Fruit fly (Drosophila melanogaster) whole organism, embryonic: ENCODE data around the gene smid.

ENCODE experiments used
- Aef1 ChIP-seq: fragments of 200-800 bp; sonication (Bioruptor generic); IDR thresholded peaks from 3 replicates; pipeline ENCODE4 v1.3.6; 2022; ENCODE audit warnings: missing biosample characterization, missing genetic modification characterization
- Atf3 ChIP-seq: fragments of 200-800 bp; sonication (Bioruptor generic); optimal IDR thresholded peaks from 3 replicates; lab custom pipeline; 2016; ENCODE audit warnings: missing biosample characterization, missing genetic modification characterization
- Atf6 ChIP-seq: fragments of 200-800 bp; sonication (Bioruptor generic); IDR thresholded peaks from 2 replicates; pipeline ENCODE4 v1.3.6; 2022; ENCODE audit warnings: missing biosample characterization, missing genetic modification characterization
- B-H2 ChIP-seq: fragments of 200-800 bp; sonication (Bioruptor generic); optimal IDR thresholded peaks from 2 replicates; lab custom pipeline; 2018; ENCODE audit warnings: missing biosample characterization, mild to moderate bottlenecking, missing genetic modification characterization
- CG11504 ChIP-seq: fragments of 200-800 bp; sonication (Bioruptor generic); optimal IDR thresholded peaks from 3 replicates; lab custom pipeline; 2019; ENCODE audit warnings: missing biosample characterization, mild to moderate bottlenecking, missing genetic modification characterization, moderate library complexity
- CG11695 ChIP-seq: fragments of 200-800 bp; sonication (Bioruptor generic); IDR thresholded peaks from 3 replicates; pipeline ENCODE4 v1.3.6; 2022; ENCODE audit warnings: missing biosample characterization, missing genetic modification characterization
- CG12391 ChIP-seq: fragments of 200-800 bp; sonication (Bioruptor generic); optimal IDR thresholded peaks from 3 replicates; lab custom pipeline; 2018; ENCODE audit warnings: missing biosample characterization, mild to moderate bottlenecking, missing genetic modification characterization, moderate library complexity
- CG13775 ChIP-seq: fragments of 200-800 bp; sonication (Bioruptor generic); optimal IDR thresholded peaks from 3 replicates; lab custom pipeline; 2017; ENCODE audit warnings: missing biosample characterization, mild to moderate bottlenecking, missing genetic modification characterization
- CG13894 ChIP-seq: fragments of 200-800 bp; sonication (Bioruptor generic); optimal IDR thresholded peaks from 3 replicates; lab custom pipeline; 2018; ENCODE audit warnings: missing biosample characterization, mild to moderate bottlenecking, missing genetic modification characterization, moderate library complexity
- CG1647 ChIP-seq: fragments of 200-800 bp; sonication (Bioruptor generic); optimal IDR thresholded peaks from 3 replicates; lab custom pipeline; 2016; ENCODE audit warnings: missing biosample characterization, missing genetic modification characterization
- CG17568 ChIP-seq: fragments of 200-800 bp; sonication (Bioruptor generic); optimal IDR thresholded peaks from 2 replicates; lab custom pipeline; 2018; ENCODE audit warnings: missing biosample characterization, mild to moderate bottlenecking, missing genetic modification characterization, moderate library complexity
- CG3407 ChIP-seq: fragments of 200-800 bp; sonication (Bioruptor generic); optimal IDR thresholded peaks from 2 replicates; lab custom pipeline; 2018; ENCODE audit warnings: missing biosample characterization, mild to moderate bottlenecking, missing genetic modification characterization
- CG3847 ChIP-seq: fragments of 200-800 bp; sonication (Bioruptor generic); IDR thresholded peaks from 2 replicates; pipeline ENCODE4 v1.3.6; 2022; ENCODE audit warnings: missing biosample characterization, missing genetic modification characterization
- CG42726 ChIP-seq: fragments of 200-800 bp; sonication (Bioruptor generic); IDR thresholded peaks from 2 replicates; pipeline ENCODE4 v1.3.6; 2022; ENCODE audit warnings: missing biosample characterization, missing genetic modification characterization; ENCODE audit not compliant: partially characterized antibody
- CG4360 ChIP-seq: fragments of 200-800 bp; sonication (Bioruptor generic); IDR thresholded peaks from 2 replicates; pipeline ENCODE4 v1.3.6; 2022; ENCODE audit warnings: missing biosample characterization, missing genetic modification characterization
- CG4820 ChIP-seq: fragments of 200-800 bp; sonication (Bioruptor generic); optimal IDR thresholded peaks from 3 replicates; lab custom pipeline; 2016; ENCODE audit warnings: missing biosample characterization, missing genetic modification characterization
- CG6813 ChIP-seq: fragments of 200-800 bp; sonication (Bioruptor generic); optimal IDR thresholded peaks from 2 replicates; lab custom pipeline; 2017; ENCODE audit warnings: missing biosample characterization, missing genetic modification characterization, mild to moderate bottlenecking, moderate library complexity, missing genetic modification reagents
- CG7556 ChIP-seq: fragments of 200-800 bp; sonication (Bioruptor generic); optimal IDR thresholded peaks from 2 replicates; lab custom pipeline; 2017; ENCODE audit warnings: missing biosample characterization, mild to moderate bottlenecking, missing genetic modification characterization
- CHES-1-like ChIP-seq: fragments of 200-800 bp; sonication (Bioruptor generic); optimal IDR thresholded peaks from 2 replicates; lab custom pipeline; 2016; ENCODE audit warnings: missing biosample characterization, missing genetic modification characterization
- HLH4C ChIP-seq: fragments of 200-800 bp; sonication (Bioruptor generic); IDR thresholded peaks from 3 replicates; pipeline ENCODE4 v1.3.6; 2022; ENCODE audit warnings: missing biosample characterization, missing genetic modification characterization; ENCODE audit not compliant: partially characterized antibody
- Hey ChIP-seq: fragments of 200-800 bp; sonication (Bioruptor generic); optimal IDR thresholded peaks from 3 replicates; lab custom pipeline; 2018; ENCODE audit warnings: missing biosample characterization, mild to moderate bottlenecking, missing genetic modification characterization
- Hmx ChIP-seq: fragments of 200-800 bp; sonication (Bioruptor generic); optimal IDR thresholded peaks from 2 replicates; lab custom pipeline; 2016; ENCODE audit warnings: missing biosample characterization, missing genetic modification characterization
- Hr51 ChIP-seq, 2 experiments: fragments of 200-800 bp; sonication (Bioruptor generic); optimal IDR thresholded peaks; 2 replicates in 1 of 2; 3 replicates in 1 of 2; lab custom pipeline; 2016 to 2018; ENCODE audit warnings: missing biosample characterization in 2 of 2, missing genetic modification characterization in 2 of 2, mild to moderate bottlenecking in 1 of 2, moderate library complexity in 1 of 2
- Lim3 ChIP-seq: fragments of 200-800 bp; sonication (Bioruptor generic); IDR thresholded peaks from 2 replicates; pipeline ENCODE4 v1.3.6; 2022; ENCODE audit warnings: missing biosample characterization, missing genetic modification characterization
- Mad ChIP-seq: fragments of 200-800 bp; sonication (Bioruptor generic); optimal IDR thresholded peaks from 2 replicates; lab custom pipeline; 2016; ENCODE audit warnings: missing biosample characterization, missing genetic modification characterization
- Meics ChIP-seq: fragments of 200-800 bp; sonication (Bioruptor generic); optimal IDR thresholded peaks from 2 replicates; lab custom pipeline; 2017; ENCODE audit warnings: missing biosample characterization, mild to moderate bottlenecking, missing genetic modification characterization
- Side ChIP-seq: fragments of 200-800 bp; sonication (Bioruptor generic); optimal IDR thresholded peaks from 2 replicates; lab custom pipeline; 2016; ENCODE audit warnings: missing biosample characterization, missing genetic modification characterization
- Sox100B ChIP-seq: fragments of 200-800 bp; sonication (Bioruptor generic); optimal IDR thresholded peaks from 3 replicates; lab custom pipeline; 2018; ENCODE audit warnings: missing biosample characterization, mild to moderate bottlenecking, missing genetic modification characterization
- ara ChIP-seq: fragments of 200-800 bp; sonication (Bioruptor generic); IDR thresholded peaks from 2 replicates; pipeline ENCODE4 v1.3.6; 2022; ENCODE audit warnings: missing biosample characterization, missing genetic modification characterization
- br ChIP-seq: fragments of >200 bp; optimal IDR thresholded peaks from 2 replicates; lab custom pipeline; 2017
- dan ChIP-seq: fragments of 200-800 bp; sonication (Bioruptor generic); IDR thresholded peaks from 2 replicates; pipeline ENCODE4 v1.3.6; 2022; ENCODE audit warnings: missing biosample characterization, missing genetic modification characterization
- fd64A ChIP-seq: fragments of 200-800 bp; sonication (Bioruptor generic); optimal IDR thresholded peaks from 3 replicates; lab custom pipeline; 2018; ENCODE audit warnings: missing biosample characterization, mild to moderate bottlenecking, missing genetic modification characterization
- gcm2 ChIP-seq: fragments of 200-800 bp; sonication (Bioruptor generic); optimal IDR thresholded peaks from 2 replicates; lab custom pipeline; 2016; ENCODE audit warnings: missing biosample characterization, missing genetic modification characterization
- gsb ChIP-seq: fragments of 200-800 bp; sonication (Bioruptor generic); IDR thresholded peaks from 2 replicates; pipeline ENCODE4 v1.3.6; 2022; ENCODE audit warnings: missing biosample characterization, missing genetic modification characterization
- gsb-n ChIP-seq: fragments of 200-800 bp; sonication (Bioruptor generic); optimal IDR thresholded peaks from 3 replicates; lab custom pipeline; 2018; ENCODE audit warnings: missing biosample characterization, mild to moderate bottlenecking, missing genetic modification characterization
- hbn ChIP-seq: fragments of 200-800 bp; sonication (Bioruptor generic); IDR thresholded peaks from 2 replicates; pipeline ENCODE4 v1.3.6; 2022; ENCODE audit warnings: missing biosample characterization, missing genetic modification characterization; ENCODE audit not compliant: partially characterized antibody
- ind ChIP-seq: fragments of 200-800 bp; sonication (Bioruptor generic); optimal IDR thresholded peaks from 3 replicates; lab custom pipeline; 2016; ENCODE audit warnings: missing biosample characterization, missing genetic modification characterization
- ken ChIP-seq: fragments of 200-800 bp; sonication (Bioruptor generic); IDR thresholded peaks from 3 replicates; pipeline ENCODE4 v1.3.6; 2022; ENCODE audit warnings: missing biosample characterization, missing genetic modification characterization
- lilli ChIP-seq: fragments of 200-800 bp; sonication (Bioruptor generic); optimal IDR thresholded peaks from 3 replicates; lab custom pipeline; 2016; ENCODE audit warnings: missing biosample characterization, missing genetic modification characterization
- onecut ChIP-seq: fragments of 200-800 bp; sonication (Bioruptor generic); IDR thresholded peaks from 2 replicates; pipeline ENCODE4 v1.3.6; 2022; ENCODE audit warnings: missing biosample characterization, missing genetic modification characterization
- p53 ChIP-seq: fragments of 200-800 bp; sonication (Bioruptor generic); optimal IDR thresholded peaks from 2 replicates; lab custom pipeline; 2016; ENCODE audit warnings: missing biosample characterization, missing genetic modification characterization
- pb ChIP-seq: fragments of 200-800 bp; sonication (Bioruptor generic); optimal IDR thresholded peaks from 3 replicates; lab custom pipeline; 2016; ENCODE audit warnings: missing biosample characterization, missing genetic modification characterization
- phol ChIP-seq: fragments of 200-800 bp; sonication (Bioruptor generic); optimal IDR thresholded peaks from 3 replicates; lab custom pipeline; 2018; ENCODE audit warnings: missing biosample characterization, mild to moderate bottlenecking, missing genetic modification characterization, moderate library complexity
- so ChIP-seq: fragments of 200-800 bp; sonication (Bioruptor generic); IDR thresholded peaks from 3 replicates; pipeline ENCODE4 v1.3.6; 2022; ENCODE audit warnings: missing biosample characterization, missing genetic modification characterization
- sqz ChIP-seq: fragments of 200-800 bp; sonication (Bioruptor generic); optimal IDR thresholded peaks from 3 replicates; lab custom pipeline; 2018; ENCODE audit warnings: missing biosample characterization, mild to moderate bottlenecking, missing genetic modification characterization
- stwl ChIP-seq: fragments of 200-800 bp; sonication (Bioruptor generic); optimal IDR thresholded peaks from 3 replicates; lab custom pipeline; 2018; ENCODE audit warnings: missing biosample characterization, mild to moderate bottlenecking, missing genetic modification characterization, moderate library complexity
- tin ChIP-seq: fragments of 200-800 bp; sonication (Bioruptor generic); optimal IDR thresholded peaks from 3 replicates; lab custom pipeline; 2016; ENCODE audit warnings: missing biosample characterization, missing genetic modification characterization
- tll ChIP-seq, 2 experiments: fragments of 200-800 bp in 1 of 2; fragments of >200 bp in 1 of 2; sonication (Bioruptor generic) in 1 of 2; optimal IDR thresholded peaks; 2 replicates each; lab custom pipeline; 2017 to 2019; ENCODE audit warnings: missing biosample characterization in 2 of 2, missing genetic modification characterization in 2 of 2, mild to moderate bottlenecking in 1 of 2, moderate library complexity in 1 of 2
- wdn ChIP-seq: fragments of 200-800 bp; sonication (Bioruptor generic); IDR thresholded peaks from 2 replicates; pipeline ENCODE4 v1.3.6; 2022; ENCODE audit warnings: missing biosample characterization, missing genetic modification characterization
- zen2 ChIP-seq: fragments of 200-800 bp; sonication (Bioruptor generic); IDR thresholded peaks from 3 replicates; pipeline ENCODE4 v1.3.6; 2022; ENCODE audit warnings: missing biosample characterization, missing genetic modification characterization; ENCODE audit not compliant: partially characterized antibody
- zfh2 ChIP-seq: fragments of 200-800 bp; sonication (Bioruptor generic); optimal IDR thresholded peaks from 2 replicates; lab custom pipeline; 2016; ENCODE audit warnings: missing biosample characterization, missing genetic modification characterization

Gene smid

dm6 chr3L:7344965-7345427 is 36.4 kb upstream of the smid start, which contains the start of gene Cln7 (continued):
- TF ChIP-seq so (GFP tag; lab: Robert Waterston, UW) = no peak; the same call in 2 of the 3 replicates
- no peak for TF ChIP-seq Lim3 (GFP tag; lab: Robert Waterston, UW)
- no peak for TF ChIP-seq CG11504 (tag; lab: Kevin White, UChicago)
- TF ChIP-seq gcm2 = no peak
- no peak for TF ChIP-seq zen2 (GFP tag; lab: Robert Waterston, UW)
- TF ChIP-seq CG42726 (GFP tag; lab: Robert Waterston, UW) = peak; percentile 38; the same call in 1 of the 2 replicates
- peak; percentile 10 for TF ChIP-seq Meics (GFP tag; lab: Kevin White, UChicago)
- TF ChIP-seq hbn (GFP tag; lab: Robert Waterston, UW) = no peak
- TF ChIP-seq Mad (GFP tag; lab: Kevin White, UChicago) = no peak
- no peak for TF ChIP-seq CG3847 (GFP tag; lab: Robert Waterston, UW)
- TF ChIP-seq CG11695 (GFP tag; lab: Robert Waterston, UW) = 0 out of 3 replicates have a peak, but pooled peaks have one; percentile 17
- TF ChIP-seq Hmx (GFP tag; lab: Kevin White, UChicago) = no peak
- no peak for TF ChIP-seq CG1647 (GFP tag; lab: Kevin White, UChicago)
- TF ChIP-seq p53 (GFP tag; lab: Kevin White, UChicago) = no peak
- no peak for TF ChIP-seq tin (GFP tag; lab: Kevin White, UChicago)
- TF ChIP-seq br (lab: Kevin White, UChicago) = no peak
- TF ChIP-seq Hey (tag; lab: Kevin White, UChicago) = no peak
- no peak for TF ChIP-seq ind (GFP tag; lab: Kevin White, UChicago)
- no peak for TF ChIP-seq stwl (tag; lab: Kevin White, UChicago)
- no peak for TF ChIP-seq Sox100B (GFP tag; lab: Kevin White, UChicago)
- no peak for TF ChIP-seq CG13775 (GFP tag; lab: Kevin White, UChicago)
- TF ChIP-seq ken = no peak; the same call in 2 of the 3 replicates
- TF ChIP-seq gsb-n (tag; lab: Kevin White, UChicago) = peak; percentile 23
- peak; percentile 39 for TF ChIP-seq sqz
- TF ChIP-seq phol = no peak
- no peak for TF ChIP-seq wdn (GFP tag; lab: Robert Waterston, UW)
- TF ChIP-seq CG17568 (GFP tag; lab: Kevin White, UChicago) = no peak
- no peak for TF ChIP-seq dan (GFP tag; lab: Robert Waterston, UW)
- TF ChIP-seq CG3407 (GFP tag; lab: Kevin White, UChicago) = no peak
- no peak for TF ChIP-seq tll (GFP tag; optimal IDR thresholded peaks at IDR 0.05; lab: Kevin White, UChicago)
- TF ChIP-seq CG12391 (tag; lab: Kevin White, UChicago) = peak; percentile 12
- TF ChIP-seq pb (GFP tag; lab: Kevin White, UChicago) = no peak
- TF ChIP-seq CG4360 (GFP tag; lab: Robert Waterston, UW) = 0 out of 2 replicates have a peak, but pooled peaks have one; percentile 9
- TF ChIP-seq HLH4C = peak; percentile 43; the same call in 2 of the 3 replicates
- peak; percentile 55 for TF ChIP-seq onecut
- TF ChIP-seq zfh2 (GFP tag; lab: Kevin White, UChicago) = no peak
- TF ChIP-seq Side (GFP tag; lab: Kevin White, UChicago) = peak; percentile 30
- no peak for TF ChIP-seq Hr51 (GFP tag; optimal IDR thresholded peaks at IDR 0.05; lab: Kevin White, UChicago)
- peak; percentile 35; the same call in 1 of the 2 replicates for TF ChIP-seq gsb (GFP tag; lab: Robert Waterston, UW)
- peak; percentile 42; the same call in 1 of the 2 replicates for TF ChIP-seq ara (GFP tag; lab: Robert Waterston, UW)
- TF ChIP-seq CG4820 (GFP tag; lab: Kevin White, UChicago) = no peak
- TF ChIP-seq Atf3 = no peak
- TF ChIP-seq B-H2 (GFP tag; lab: Kevin White, UChicago) = peak; percentile 65
- no peak for TF ChIP-seq Aef1 (GFP tag; lab: Robert Waterston, UW)
- peak; percentile 14 for TF ChIP-seq CG6813 (GFP tag; lab: Kevin White, UChicago)
- TF ChIP-seq Atf6 (GFP tag; lab: Robert Waterston, UW) = peak; percentile 56
- peak; percentile 29 for TF ChIP-seq fd64A
- TF ChIP-seq CG7556 = no peak
- peak; percentile 38 for TF ChIP-seq CHES-1-like (GFP tag; lab: Kevin White, UChicago)
- peak; percentile 64 for TF ChIP-seq CG13894 (tag; lab: Kevin White, UChicago)
- no peak for TF ChIP-seq lilli (GFP tag; lab: Kevin White, UChicago)
